Worm (Caenorhabditis elegans) whole organism, mixed stage, embryonic: Measurements from ENCODE around the gene srxa-2.

Experiments
- M03D4.4 ChIP-seq: sonication (generic microtip); optimal IDR thresholded peaks from 2 replicates; lab custom pipeline; 2017; ENCODE audit warnings: mild to moderate bottlenecking, missing genetic modification characterization, missing compliant biosample characterization
- bed-3 ChIP-seq: fragments of 200-800 bp; sonication (Bioruptor generic); optimal IDR thresholded peaks from 3 replicates; lab custom pipeline; 2018; ENCODE audit warnings: mild to moderate bottlenecking, missing genetic modification characterization, moderate library complexity, missing compliant biosample characterization
- blmp-1 ChIP-seq: fragments of 150-350 bp; optimal IDR thresholded peaks from 2 replicates; lab custom pipeline; 2014; ENCODE audit warnings: missing biosample characterization, missing genetic modification characterization
- ceh-39 ChIP-seq: fragments of 150-350 bp; optimal IDR thresholded peaks from 2 replicates; lab custom pipeline; 2014; ENCODE audit warnings: missing biosample characterization, missing genetic modification characterization
- ceh-43 ChIP-seq: fragments of 200-800 bp; sonication (Bioruptor generic); optimal IDR thresholded peaks from 2 replicates; lab custom pipeline; 2018; ENCODE audit warnings: mild to moderate bottlenecking, missing genetic modification characterization, moderate library complexity, missing compliant biosample characterization
- ceh-83 ChIP-seq: fragments of 200-800 bp; sonication (Bioruptor generic); optimal IDR thresholded peaks from 2 replicates; lab custom pipeline; 2018; ENCODE audit warnings: mild to moderate bottlenecking, missing genetic modification characterization, missing compliant biosample characterization
- ces-1 ChIP-seq: fragments of 150-350 bp; optimal IDR thresholded peaks from 2 replicates; lab custom pipeline; 2014; ENCODE audit warnings: missing biosample characterization, missing genetic modification reagents, missing genetic modification characterization
- cnd-1 ChIP-seq: fragments of 200-800 bp; sonication (Bioruptor generic); optimal IDR thresholded peaks from 2 replicates; lab custom pipeline; 2018; ENCODE audit warnings: mild to moderate bottlenecking, missing genetic modification characterization, missing compliant biosample characterization
- elt-1 ChIP-seq: sonication (generic microtip); optimal IDR thresholded peaks from 2 replicates; lab custom pipeline; 2017; ENCODE audit warnings: missing genetic modification characterization, mild to moderate bottlenecking, missing compliant biosample characterization, antibody characterized with exemption, moderate library complexity, borderline replicate concordance; ENCODE audit not compliant: insufficient read depth
- elt-3 ChIP-seq: fragments of 150-350 bp; optimal IDR thresholded peaks from 2 replicates; lab custom pipeline; 2014; ENCODE audit warnings: missing biosample characterization, missing genetic modification characterization
- flh-1 ChIP-seq: fragments of 200-800 bp; sonication (Bioruptor generic); optimal IDR thresholded peaks from 2 replicates; lab custom pipeline; 2018; ENCODE audit warnings: mild to moderate bottlenecking, missing genetic modification characterization, moderate library complexity, missing compliant biosample characterization
- ham-2 ChIP-seq: fragments of 200-800 bp; sonication (Bioruptor generic); optimal IDR thresholded peaks from 2 replicates; lab custom pipeline; 2018; ENCODE audit warnings: mild to moderate bottlenecking, missing genetic modification characterization, missing compliant biosample characterization
- hlh-1 ChIP-seq: fragments of 150-350 bp; optimal IDR thresholded peaks from 2 replicates; lab custom pipeline; 2014; ENCODE audit warnings: missing biosample characterization, missing genetic modification reagents, missing genetic modification characterization
- lin-13 ChIP-seq: fragments of 150-350 bp; optimal IDR thresholded peaks from 2 replicates; lab custom pipeline; 2014; ENCODE audit warnings: missing biosample characterization, missing genetic modification characterization
- lin-32 ChIP-seq: fragments of 200-800 bp; sonication (Bioruptor generic); optimal IDR thresholded peaks from 2 replicates; lab custom pipeline; 2018; ENCODE audit warnings: mild to moderate bottlenecking, missing genetic modification characterization, missing compliant biosample characterization
- lsy-2 ChIP-seq: fragments of 150-350 bp; optimal IDR thresholded peaks from 2 replicates; lab custom pipeline; 2014; ENCODE audit warnings: missing biosample characterization, missing genetic modification characterization
- mep-1 ChIP-seq: fragments of 150-350 bp; optimal IDR thresholded peaks from 2 replicates; lab custom pipeline; 2017; ENCODE audit warnings: missing biosample characterization, missing genetic modification reagents, missing genetic modification characterization, inconsistent platforms
- mls-2 ChIP-seq: sonication (generic microtip); optimal IDR thresholded peaks from 2 replicates; lab custom pipeline; 2016; ENCODE audit warnings: mild to moderate bottlenecking, missing genetic modification characterization, moderate library complexity, missing compliant biosample characterization
- nhr-12 ChIP-seq: fragments of 150-350 bp; optimal IDR thresholded peaks from 2 replicates; lab custom pipeline; 2014; ENCODE audit warnings: missing biosample characterization, missing genetic modification characterization
- nhr-2 ChIP-seq: fragments of 150-350 bp; optimal IDR thresholded peaks from 2 replicates; lab custom pipeline; 2014; ENCODE audit warnings: missing biosample characterization, missing genetic modification characterization
- nhr-28 ChIP-seq: fragments of 150-350 bp; optimal IDR thresholded peaks from 2 replicates; lab custom pipeline; 2014; ENCODE audit warnings: missing biosample characterization, missing genetic modification characterization
- nhr-76 ChIP-seq: sonication (generic microtip); optimal IDR thresholded peaks from 2 replicates; lab custom pipeline; 2017; ENCODE audit warnings: missing biosample characterization, missing genetic modification characterization
- pha-4 ChIP-seq: fragments of 150-350 bp; optimal IDR thresholded peaks from 2 replicates; lab custom pipeline; 2018; ENCODE audit warnings: missing biosample characterization, missing genetic modification reagents, missing genetic modification characterization
- snpc-4 ChIP-seq: fragments of 150-350 bp; optimal IDR thresholded peaks from 2 replicates; lab custom pipeline; 2014; ENCODE audit warnings: missing biosample characterization, missing genetic modification characterization
- sptf-1 ChIP-seq: sonication (generic microtip); optimal IDR thresholded peaks from 2 replicates; lab custom pipeline; 2017; ENCODE audit warnings: mild to moderate bottlenecking, missing genetic modification characterization, moderate library complexity, missing compliant biosample characterization
- tbx-8 ChIP-seq: fragments of 200-800 bp; sonication (Bioruptor generic); optimal IDR thresholded peaks from 2 replicates; lab custom pipeline; 2018; ENCODE audit warnings: mild to moderate bottlenecking, missing genetic modification characterization, moderate library complexity, missing compliant biosample characterization
- unc-120 ChIP-seq: sonication (generic microtip); optimal IDR thresholded peaks from 2 replicates; lab custom pipeline; 2017; ENCODE audit warnings: missing genetic modification characterization, missing compliant biosample characterization; ENCODE audit not compliant: poor library complexity, severe bottlenecking
- unc-39 ChIP-seq: fragments of 150-350 bp; optimal IDR thresholded peaks from 2 replicates; lab custom pipeline; 2014; ENCODE audit warnings: missing biosample characterization, missing genetic modification characterization
- unc-62 ChIP-seq: fragments of 150-350 bp; optimal IDR thresholded peaks from 2 replicates; lab custom pipeline; 2014; ENCODE audit warnings: missing biosample characterization, missing genetic modification reagents, missing genetic modification characterization
- zip-8 ChIP-seq: fragments of 150-350 bp; optimal IDR thresholded peaks from 2 replicates; lab custom pipeline; 2014; ENCODE audit warnings: missing biosample characterization, missing genetic modification characterization

The srxa-2 gene

ce11 chrIV:9432327-9432726, 9.1 kb downstream of the srxa-2 start:
- TF ChIP-seq lsy-2 (no peak), bed-3 (GFP tag; lab: Kevin White, UChicago) (no peak), lin-13 (tag; lab: Kevin White, UChicago) (no peak), nhr-76 (no peak), M03D4.4 (tag; lab: Kevin White, UChicago) (no peak)

ce11 chrIV:9438753-9439152, 15.6 kb downstream of the srxa-2 start:
- TF ChIP-seq nhr-28 (tag; lab: Kevin White, UChicago) (no peak), snpc-4 (tag; lab: Kevin White, UChicago) (no peak), zip-8 (tag; lab: Kevin White, UChicago) (no peak), lin-13 (tag; lab: Kevin White, UChicago) (no peak), cnd-1 (tag; lab: Kevin White, UChicago) (no peak), nhr-76 (no peak), nhr-2 (tag; lab: Kevin White, UChicago) (no peak), nhr-12 (tag; lab: Kevin White, UChicago) (no peak), lsy-2 (no peak), blmp-1 (no peak), unc-120 (tag; lab: Kevin White, UChicago) (no peak), ceh-43 (no peak), ceh-39 (tag; lab: Kevin White, UChicago) (no peak), tbx-8 (GFP tag; lab: Kevin White, UChicago) (no peak), ham-2 (GFP tag; lab: Kevin White, UChicago) (no peak), ceh-83 (GFP tag; lab: Kevin White, UChicago) (no peak), elt-3 (tag; lab: Kevin White, UChicago) (no peak), lin-32 (no peak), flh-1 (GFP tag; lab: Kevin White, UChicago) (no peak), hlh-1 (tag; lab: Kevin White, UChicago) (no peak)
- TF ChIP-seq, all 35 proteins: peak for 0

ce11 chrIV:9440880-9441336, 17.7 kb downstream of the srxa-2 start, which contains the start of gene idh-1:
TSS of gene idh-1 (minus strand) at chrIV:9441107.
- TF ChIP-seq sptf-1 (tag; lab: Kevin White, UChicago) (no peak), bed-3 (GFP tag; lab: Kevin White, UChicago) (no peak), ceh-83 (GFP tag; lab: Kevin White, UChicago) (no peak), mep-1 (tag; lab: Kevin White, UChicago) (no peak), pha-4 (tag; lab: Kevin White, UChicago) (no peak), elt-1 (tag; lab: Kevin White, UChicago) (no peak), lin-13 (tag; lab: Kevin White, UChicago) (no peak), cnd-1 (tag; lab: Kevin White, UChicago) (no peak), ceh-43 (no peak)

- TF ChIP-seq zip-8 (tag; lab: Kevin White, UChicago), result no peak
- no peak for TF ChIP-seq unc-120 (tag; lab: Kevin White, UChicago)
- TF ChIP-seq mep-1 (tag; lab: Kevin White, UChicago), result no peak
- TF ChIP-seq tbx-8 (GFP tag; lab: Kevin White, UChicago), result no peak
- no peak for TF ChIP-seq flh-1 (GFP tag; lab: Kevin White, UChicago)
- no peak for TF ChIP-seq unc-62
- TF ChIP-seq ces-1, result no peak
- TF ChIP-seq ceh-83 (GFP tag; lab: Kevin White, UChicago), result no peak
- no peak for TF ChIP-seq lsy-2
- TF ChIP-seq lin-32, result no peak
- no peak for TF ChIP-seq ceh-43
- no peak for TF ChIP-seq unc-39
- TF ChIP-seq hlh-1 (tag; lab: Kevin White, UChicago), result no peak
- no peak for TF ChIP-seq elt-3 (tag; lab: Kevin White, UChicago)
Measured at ce11 chrIV:9441391-9441790, 18.2 kb downstream of the srxa-2 start.

ce11 chrIV:9442106-9442532, 18.9 kb downstream of the srxa-2 start:
- TF ChIP-seq elt-1 (tag; lab: Kevin White, UChicago) (peak; percentile 80), mls-2 (tag; lab: Kevin White, UChicago) (no peak)
